Worm (Caenorhabditis elegans) whole organism, midembryonic: ENCODE data around the gene ins-17.

Source experiments
- T22C8.4 ChIP-seq: fragments of 200-800 bp; sonication (Bioruptor generic); IDR thresholded peaks from 2 replicates; pipeline ENCODE4 v1.3.6; 2022; ENCODE audit warnings: missing genetic modification characterization, missing compliant biosample characterization
- flt-1 ChIP-seq: fragments of 200-800 bp; sonication (Bioruptor generic); IDR thresholded peaks from 2 replicates; pipeline ENCODE4 v1.3.6; 2022; ENCODE audit warnings: missing genetic modification characterization, missing compliant biosample characterization
- klf-2 ChIP-seq: fragments of 200-800 bp; sonication (Bioruptor generic); conservative IDR thresholded peaks from 2 replicates; pipeline ENCODE4 v1.3.6; 2022; ENCODE audit warnings: missing genetic modification reagents, missing genetic modification characterization, missing compliant biosample characterization
- ref-1 ChIP-seq: fragments of 200-800 bp; sonication (Bioruptor generic); conservative IDR thresholded peaks from 2 replicates; pipeline ENCODE4 v1.3.6; 2022; ENCODE audit warnings: missing genetic modification reagents, missing genetic modification characterization, missing compliant biosample characterization
- ztf-29 ChIP-seq: fragments of 200-800 bp; sonication (Bioruptor generic); IDR thresholded peaks from 2 replicates; pipeline ENCODE4 v1.3.6; 2022; ENCODE audit warnings: missing genetic modification reagents, missing genetic modification characterization, missing compliant biosample characterization

- no peak for TF ChIP-seq flt-1
- TF ChIP-seq ref-1 (GFP tag; lab: Robert Waterston, UW) = no peak
- no peak for TF ChIP-seq klf-2
- no peak for TF ChIP-seq T22C8.4 (GFP tag; lab: Robert Waterston, UW)
- TF ChIP-seq ztf-29 (GFP tag; lab: Robert Waterston, UW) = no peak
Observed at ce11 chrIII:4477472-4477871, at the start of gene ins-17.
